Fruit fly (Drosophila melanogaster) whole organism, prepupa: ENCODE results near the gene CG18814.

ENCODE experiments used
- CG16779 ChIP-seq: fragments of 200-800 bp; sonication (Bioruptor generic); optimal IDR thresholded peaks from 3 replicates; lab custom pipeline; 2017; ENCODE audit warnings: missing biosample characterization, mild to moderate bottlenecking, missing genetic modification characterization
- salr ChIP-seq, 2 experiments: fragments of 200-800 bp; sonication (Bioruptor generic); optimal IDR thresholded peaks; 3 replicates each; lab custom pipeline; 2016 to 2018; ENCODE audit warnings: missing biosample characterization in 2 of 2, missing genetic modification characterization in 2 of 2, mild to moderate bottlenecking in 1 of 2

dm6 chr3L:16381184-16381797 is 11.7 kb downstream of the CG18814 start, which contains the start of gene Agpat4:
- TF ChIP-seq salr (GFP tag; optimal IDR thresholded peaks at IDR 0.05; lab: Kevin White, UChicago), result no peak
- no peak for TF ChIP-seq CG16779
